Worm (Caenorhabditis elegans) whole organism, L3 larva: ENCODE results near the gene F10G7.5.

ENCODE experiments used
- aly-2 ChIP-seq: fragments of 150-350 bp; optimal IDR thresholded peaks from 2 replicates; lab custom pipeline; 2014; ENCODE audit warnings: missing biosample characterization, missing genetic modification characterization
- lsy-12 ChIP-seq: sonication (generic microtip); optimal IDR thresholded peaks from 2 replicates; lab custom pipeline; 2016; ENCODE audit warnings: mild to moderate bottlenecking, missing genetic modification characterization, missing compliant biosample characterization
- snpc-4 ChIP-seq: fragments of 150-350 bp; optimal IDR thresholded peaks from 2 replicates; lab custom pipeline; 2014; ENCODE audit warnings: missing biosample characterization, missing genetic modification characterization

DNA sequence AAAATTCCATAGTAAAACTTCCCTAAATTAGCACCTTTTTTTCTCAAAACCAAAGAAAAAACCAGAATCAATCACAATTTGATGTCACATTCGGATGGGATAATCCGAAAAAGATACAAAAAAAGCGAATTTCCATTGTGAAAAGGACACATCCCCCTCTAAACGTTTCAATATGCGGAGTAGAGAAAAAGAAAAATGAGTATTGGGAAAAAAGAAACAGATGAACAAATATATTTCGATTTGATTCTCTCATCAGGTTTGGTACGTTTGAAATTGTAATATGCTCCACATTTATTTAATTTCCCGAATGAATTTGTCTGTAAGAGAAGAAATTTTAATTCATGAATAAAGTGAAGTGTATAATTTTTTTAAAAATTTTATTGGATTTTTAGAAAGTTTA, 35.0 kb upstream of the F10G7.5 start:
- TF ChIP-seq lsy-12 (tag; lab: Kevin White, UChicago) (no peak), snpc-4 (tag; lab: Kevin White, UChicago) (no peak), aly-2 (no peak)
